Worm (Caenorhabditis elegans) whole organism, midembryonic: Measurements from ENCODE around the gene let-19.

Source experiments
- med-1 ChIP-seq: sonication (generic microtip); optimal IDR thresholded peaks from 2 replicates; lab custom pipeline; 2017; ENCODE audit warnings: missing genetic modification characterization, mild to moderate bottlenecking, missing compliant biosample characterization, antibody characterized with exemption, missing genetic modification reagents; ENCODE audit not compliant: insufficient read depth
- ref-1 ChIP-seq: fragments of 200-800 bp; sonication (Bioruptor generic); conservative IDR thresholded peaks from 2 replicates; pipeline ENCODE4 v1.3.6; 2022; ENCODE audit warnings: missing genetic modification reagents, missing genetic modification characterization, missing compliant biosample characterization

ce11 chrII:8721955-8722524, 48.7 kb upstream of the let-19 start, which contains the start of gene trcs-2:
- no peak for TF ChIP-seq ref-1 (GFP tag; lab: Robert Waterston, UW)
- TF ChIP-seq med-1 (GFP tag; lab: Kevin White, UChicago) = no peak
